Fruit fly (Drosophila melanogaster) whole organism, larva: ENCODE results near the gene Mat89Ba.

ENCODE experiments used
- noc ChIP-seq: fragments of 200-800 bp; sonication (Bioruptor generic); optimal IDR thresholded peaks from 3 replicates; lab custom pipeline; 2019; ENCODE audit warnings: missing biosample characterization, mild to moderate bottlenecking, missing genetic modification characterization, moderate library complexity

Gene Mat89Ba

dm6 chr3R:16260385-16261169 lies 11.6 kb downstream of the Mat89Ba start:
- no peak for TF ChIP-seq noc

- TF ChIP-seq noc: no peak
Measured at dm6 chr3R:16257346-16257745, 14.9 kb downstream of the Mat89Ba start.

dm6 chr3R:16256135-16256534 lies 16.1 kb downstream of the Mat89Ba start:
- TF ChIP-seq noc: no peak

DNA sequence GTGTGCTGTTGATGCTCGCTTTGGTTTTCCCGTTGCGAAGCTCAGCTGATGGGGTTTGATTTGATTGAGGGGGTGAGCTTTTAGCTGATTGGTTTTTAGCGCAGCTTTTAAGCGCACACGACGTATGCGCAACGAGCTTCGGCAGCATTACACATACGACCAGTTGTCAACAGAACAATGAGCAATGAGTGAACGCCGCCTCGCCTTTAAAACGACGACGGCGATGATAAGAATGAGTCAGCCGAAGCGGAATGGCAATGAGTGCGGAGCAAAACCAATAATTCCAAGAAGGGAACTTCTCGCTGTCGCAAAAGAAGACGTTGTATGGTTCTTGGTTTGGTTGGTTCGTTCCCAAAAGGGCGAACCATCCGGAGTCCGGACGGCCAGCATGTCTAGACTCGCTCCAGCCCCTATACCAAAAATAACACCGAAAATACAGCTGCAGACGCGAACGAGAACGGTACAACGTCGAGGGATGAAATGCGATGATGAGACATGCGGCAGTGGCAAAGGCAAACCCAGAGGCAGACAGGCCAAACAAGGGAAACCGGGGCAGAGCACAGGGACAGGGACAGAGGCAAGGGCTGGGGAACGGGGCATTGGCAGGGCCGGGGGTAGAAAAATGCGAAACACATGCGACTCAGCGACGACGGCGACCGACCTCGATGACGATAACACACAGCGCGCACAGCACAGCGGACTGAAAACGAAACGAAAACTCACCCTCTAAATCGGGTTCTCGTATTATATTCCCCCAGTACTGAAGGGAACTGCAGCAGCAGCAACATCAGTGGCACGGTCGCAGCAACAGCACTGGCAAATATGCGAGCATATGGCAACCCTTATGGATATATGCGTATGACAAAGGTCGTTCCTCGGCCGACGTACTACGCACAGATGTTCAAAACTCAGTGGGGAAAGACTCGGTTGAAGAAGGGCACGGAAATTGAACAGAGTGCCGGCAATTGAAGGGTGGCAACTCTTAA lies 17.3 kb downstream of the Mat89Ba start:
- no peak for TF ChIP-seq noc

- no peak for TF ChIP-seq noc
Measured at dm6 chr3R:16253974-16254408, 18.2 kb downstream of the Mat89Ba start.

DNA sequence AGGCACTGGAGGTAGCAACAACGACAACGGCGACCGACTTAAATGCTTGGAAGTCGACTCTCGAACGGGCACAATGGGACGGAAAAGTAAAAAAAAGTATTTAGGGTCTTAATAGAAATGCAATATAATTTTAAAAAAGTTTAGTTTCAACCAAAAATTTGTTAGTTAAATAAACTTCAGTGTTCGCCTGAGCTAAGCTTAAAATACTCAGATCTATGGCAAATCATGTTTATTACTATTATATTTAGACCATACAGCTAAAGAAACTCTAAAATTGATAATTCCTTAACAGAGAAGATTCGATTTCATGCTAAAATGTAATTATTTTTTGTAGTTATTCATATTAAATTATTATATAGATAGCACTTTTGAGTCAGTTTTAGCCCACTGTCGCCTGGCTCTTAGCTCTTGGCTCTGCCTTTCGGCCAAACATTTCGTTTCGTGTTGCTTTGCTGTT lies 18.8 kb downstream of the Mat89Ba start:
- peak; percentile 83 for TF ChIP-seq noc

- TF ChIP-seq noc: no peak
Measured at dm6 chr3R:16252898-16253412, 19.3 kb downstream of the Mat89Ba start.

dm6 chr3R:16251926-16252287 lies 20.3 kb downstream of the Mat89Ba start:
- no peak for TF ChIP-seq noc

- no peak for TF ChIP-seq noc
Measured at dm6 chr3R:16251270-16251925, 20.8 kb downstream of the Mat89Ba start.

- peak; percentile 78 for TF ChIP-seq noc
Measured at dm6 chr3R:16249829-16250814, 22.1 kb downstream of the Mat89Ba start.

DNA sequence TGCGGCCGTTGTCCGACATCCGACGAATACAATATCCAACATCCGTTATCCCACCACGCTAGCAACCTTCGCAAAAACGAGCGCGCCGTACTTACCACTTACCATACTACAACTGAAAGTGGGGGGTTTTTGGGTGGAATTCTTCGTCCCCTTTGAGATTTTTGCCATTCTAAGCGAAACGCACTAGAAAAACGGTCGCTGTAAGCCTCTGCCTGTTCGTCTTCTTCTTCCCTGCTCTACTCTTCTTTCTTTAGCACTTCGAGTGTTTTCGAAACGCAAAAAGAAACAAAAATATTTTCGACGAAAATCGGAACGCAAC lies 22.7 kb downstream of the Mat89Ba start:
- TF ChIP-seq noc: no peak

- TF ChIP-seq noc: no peak
Measured at dm6 chr3R:16248500-16249025, 23.7 kb downstream of the Mat89Ba start.

DNA sequence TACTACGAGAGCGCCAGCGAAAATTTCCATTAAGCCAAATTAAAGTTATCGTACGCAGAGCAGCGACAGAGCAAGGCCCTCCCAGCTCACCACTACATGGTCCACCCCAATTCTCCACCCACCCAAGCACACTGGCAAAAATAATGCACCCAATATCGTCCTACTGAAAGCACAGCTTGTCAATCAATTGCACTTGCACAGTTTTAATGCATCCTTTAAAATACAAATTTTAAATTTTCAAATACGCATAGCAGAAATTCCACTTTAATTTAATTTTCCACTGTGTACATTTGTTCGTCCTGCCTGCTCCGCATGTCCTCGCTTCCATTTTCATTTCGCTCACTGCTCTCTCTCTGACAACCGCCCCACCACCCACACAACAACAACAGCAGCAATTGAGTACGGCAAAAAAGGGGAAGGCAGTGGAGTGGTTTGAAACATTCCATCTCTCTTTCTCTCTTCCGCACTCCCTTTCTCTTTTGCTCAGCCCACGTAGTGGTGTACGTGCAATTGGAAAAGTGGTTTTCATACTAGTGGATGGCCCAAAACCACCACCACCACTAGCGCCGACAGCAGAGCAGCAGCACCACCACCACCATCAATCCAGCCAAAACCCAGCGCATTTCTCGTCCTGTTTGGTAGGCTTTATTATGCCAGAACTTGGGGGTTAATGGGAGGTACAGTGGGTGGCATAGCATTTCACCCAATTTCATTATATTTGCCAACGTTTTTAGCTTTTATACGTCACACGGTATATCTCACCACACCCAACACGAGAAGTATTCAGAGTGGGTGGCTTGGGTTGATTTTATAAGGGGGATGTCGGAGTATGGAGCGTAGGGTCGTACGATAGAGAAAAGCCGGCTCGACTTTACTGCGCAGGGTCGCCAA lies 24.4 kb downstream of the Mat89Ba start:
- no peak for TF ChIP-seq noc

- TF ChIP-seq noc: no peak
Measured at dm6 chr3R:16247027-16247426, 25.2 kb downstream of the Mat89Ba start.
